Worm (Caenorhabditis elegans) whole organism, L3 larva: ENCODE data around the gene scl-3.
A peak's percentile ranks its signal among the peaks of the same experiment; 100 is the strongest.

ENCODE experiments used
- R02D3.7 ChIP-seq: fragments of 150-350 bp; optimal IDR thresholded peaks from 2 replicates; lab custom pipeline; 2014; ENCODE audit warnings: missing biosample characterization, missing genetic modification characterization
- ama-1 ChIP-seq: fragments of 150-350 bp; optimal IDR thresholded peaks from 2 replicates; lab custom pipeline; 2018
- ceh-16 ChIP-seq: sonication (generic microtip); optimal IDR thresholded peaks from 2 replicates; lab custom pipeline; 2017; ENCODE audit warnings: missing biosample characterization, missing genetic modification characterization
- ceh-28 ChIP-seq: fragments of 150-350 bp; optimal IDR thresholded peaks from 2 replicates; lab custom pipeline; 2014; ENCODE audit warnings: missing biosample characterization, missing genetic modification reagents, missing genetic modification characterization
- ceh-82 ChIP-seq: fragments of 150-350 bp; optimal IDR thresholded peaks from 2 replicates; lab custom pipeline; 2014; ENCODE audit warnings: missing biosample characterization, missing genetic modification characterization
- ceh-9 ChIP-seq: sonication (generic microtip); optimal IDR thresholded peaks from 2 replicates; lab custom pipeline; 2018; ENCODE audit warnings: missing biosample characterization, missing genetic modification characterization
- daf-12 ChIP-seq: fragments of 150-350 bp; optimal IDR thresholded peaks from 2 replicates; lab custom pipeline; 2014; ENCODE audit warnings: missing biosample characterization, missing genetic modification reagents, missing genetic modification characterization
- egl-27 ChIP-seq: sonication (generic microtip); optimal IDR thresholded peaks from 4 replicates; lab custom pipeline; 2017; ENCODE audit warnings: missing biosample characterization, missing genetic modification reagents, missing genetic modification characterization
- egl-5 ChIP-seq: fragments of 150-350 bp; optimal IDR thresholded peaks from 2 replicates; lab custom pipeline; 2017; ENCODE audit warnings: missing biosample characterization, missing genetic modification reagents, missing genetic modification characterization, inconsistent platforms
- elt-1 ChIP-seq: fragments of 150-350 bp; optimal IDR thresholded peaks from 2 replicates; lab custom pipeline; 2014; ENCODE audit warnings: missing biosample characterization, missing genetic modification characterization
- elt-2 ChIP-seq: sonication (generic microtip); optimal IDR thresholded peaks from 2 replicates; lab custom pipeline; 2016; ENCODE audit warnings: missing genetic modification reagents, mild to moderate bottlenecking, missing genetic modification characterization, missing compliant biosample characterization
- eor-1 ChIP-seq, 2 experiments: fragments of 150-350 bp; optimal IDR thresholded peaks; 2 replicates each; lab custom pipeline; 2014 to 2018; ENCODE audit warnings: missing biosample characterization in 2 of 2, missing genetic modification characterization in 2 of 2
- fkh-10 ChIP-seq: sonication (generic microtip); optimal IDR thresholded peaks from 2 replicates; lab custom pipeline; 2017; ENCODE audit warnings: missing biosample characterization, missing genetic modification reagents, missing genetic modification characterization
- fkh-2 ChIP-seq: fragments of 150-350 bp; optimal IDR thresholded peaks from 2 replicates; lab custom pipeline; 2014; ENCODE audit warnings: missing biosample characterization, missing genetic modification reagents, missing genetic modification characterization
- hmg-11 ChIP-seq: sonication (generic microtip); optimal IDR thresholded peaks from 2 replicates; lab custom pipeline; 2016; ENCODE audit warnings: missing genetic modification characterization, missing compliant biosample characterization
- jun-1 ChIP-seq: fragments of 150-350 bp; optimal IDR thresholded peaks from 2 replicates; lab custom pipeline; 2014; ENCODE audit warnings: missing biosample characterization, missing genetic modification reagents, missing genetic modification characterization
- lin-39 ChIP-seq: fragments of 150-350 bp; optimal IDR thresholded peaks from 2 replicates; lab custom pipeline; 2018; ENCODE audit warnings: missing biosample characterization, missing genetic modification reagents, missing genetic modification characterization
- lsy-12 ChIP-seq: sonication (generic microtip); optimal IDR thresholded peaks from 2 replicates; lab custom pipeline; 2016; ENCODE audit warnings: mild to moderate bottlenecking, missing genetic modification characterization, missing compliant biosample characterization
- mdl-1 ChIP-seq: fragments of 150-350 bp; optimal IDR thresholded peaks from 2 replicates; lab custom pipeline; 2014; ENCODE audit warnings: missing biosample characterization, missing genetic modification characterization
- mml-1 ChIP-seq: fragments of 150-350 bp; sonication (generic microtip); optimal IDR thresholded peaks from 3 replicates; lab custom pipeline; 2014; ENCODE audit warnings: missing biosample characterization, missing genetic modification characterization
- nfya-1 ChIP-seq: sonication (generic microtip); optimal IDR thresholded peaks from 2 replicates; lab custom pipeline; 2017; ENCODE audit warnings: missing genetic modification characterization, mild to moderate bottlenecking, missing compliant biosample characterization, antibody characterized with exemption, moderate library complexity; ENCODE audit not compliant: insufficient read depth
- nhr-12 ChIP-seq: fragments of 150-350 bp; optimal IDR thresholded peaks from 2 replicates; lab custom pipeline; 2014; ENCODE audit warnings: missing biosample characterization, missing genetic modification characterization
- nhr-23 ChIP-seq: fragments of 150-350 bp; optimal IDR thresholded peaks from 2 replicates; lab custom pipeline; 2014; ENCODE audit warnings: missing biosample characterization, missing genetic modification reagents, missing genetic modification characterization
- nhr-237 ChIP-seq: fragments of 150-350 bp; optimal IDR thresholded peaks from 2 replicates; lab custom pipeline; 2014; ENCODE audit warnings: missing biosample characterization, missing genetic modification characterization
- nhr-25 ChIP-seq: sonication (generic microtip); optimal IDR thresholded peaks from 2 replicates; lab custom pipeline; 2017; ENCODE audit warnings: missing biosample characterization, missing genetic modification characterization
- nhr-28 ChIP-seq: fragments of 150-350 bp; optimal IDR thresholded peaks from 2 replicates; lab custom pipeline; 2014; ENCODE audit warnings: missing biosample characterization, missing genetic modification characterization
- nhr-43 ChIP-seq: sonication (generic microtip); optimal IDR thresholded peaks from 2 replicates; lab custom pipeline; 2016; ENCODE audit warnings: mild to moderate bottlenecking, missing genetic modification characterization, missing compliant biosample characterization; ENCODE audit not compliant: poor library complexity, severe bottlenecking
- nhr-67 ChIP-seq: fragments of 150-350 bp; optimal IDR thresholded peaks from 2 replicates; lab custom pipeline; 2014; ENCODE audit warnings: missing biosample characterization, missing genetic modification characterization
- nhr-76 ChIP-seq: fragments of 150-350 bp; sonication (generic microtip); optimal IDR thresholded peaks from 5 replicates; lab custom pipeline; 2014; ENCODE audit warnings: missing biosample characterization, missing genetic modification characterization
- nhr-77 ChIP-seq: fragments of 150-350 bp; optimal IDR thresholded peaks from 2 replicates; lab custom pipeline; 2014; ENCODE audit warnings: missing biosample characterization, missing genetic modification characterization
- pha-4 ChIP-seq: fragments of 150-350 bp; optimal IDR thresholded peaks from 2 replicates; lab custom pipeline; 2014; ENCODE audit warnings: missing biosample characterization, missing genetic modification reagents, missing genetic modification characterization
- pqm-1 ChIP-seq: fragments of 150-350 bp; optimal IDR thresholded peaks from 2 replicates; lab custom pipeline; 2017; ENCODE audit warnings: missing biosample characterization, missing genetic modification characterization, inconsistent platforms
- sea-2 ChIP-seq: fragments of 150-350 bp; sonication (generic microtip); optimal IDR thresholded peaks from 4 replicates; lab custom pipeline; 2014; ENCODE audit warnings: missing biosample characterization, missing genetic modification reagents, missing genetic modification characterization
- skn-1 ChIP-seq: fragments of 150-350 bp; optimal IDR thresholded peaks from 2 replicates; lab custom pipeline; 2014; ENCODE audit warnings: missing biosample characterization, missing genetic modification characterization
- snpc-4 ChIP-seq: fragments of 150-350 bp; optimal IDR thresholded peaks from 2 replicates; lab custom pipeline; 2014; ENCODE audit warnings: missing biosample characterization, missing genetic modification characterization
- unc-39 ChIP-seq: sonication (generic microtip); optimal IDR thresholded peaks from 4 replicates; lab custom pipeline; 2017; ENCODE audit warnings: missing biosample characterization, missing genetic modification characterization
- zag-1 ChIP-seq: fragments of 150-350 bp; optimal IDR thresholded peaks from 2 replicates; lab custom pipeline; 2014; ENCODE audit warnings: missing biosample characterization, missing genetic modification characterization
- ztf-11 ChIP-seq: fragments of 150-350 bp; optimal IDR thresholded peaks from 2 replicates; lab custom pipeline; 2014; ENCODE audit warnings: missing biosample characterization, missing genetic modification characterization
- ztf-4 ChIP-seq: fragments of 150-350 bp; optimal IDR thresholded peaks from 2 replicates; lab custom pipeline; 2014; ENCODE audit warnings: missing biosample characterization, missing genetic modification characterization

scl-3 gene

ce11 chrIV:13059284-13059683 lies at the start of gene scl-3:
Gene scl-3 (plus strand): TSS chrIV:13059584.
- TF ChIP-seq ztf-4 (tag; lab: Kevin White, UChicago): no peak
- no peak for TF ChIP-seq elt-1
- TF ChIP-seq nhr-237: no peak
- TF ChIP-seq egl-5 (tag; lab: Kevin White, UChicago): no peak
- TF ChIP-seq nhr-25: no peak
- no peak for TF ChIP-seq eor-1 (tag; optimal IDR thresholded peaks at IDR 0.05; lab: Kevin White, UChicago)
- TF ChIP-seq ztf-11 (tag; lab: Kevin White, UChicago): no peak
- TF ChIP-seq ceh-82: no peak
- TF ChIP-seq daf-12 (tag; lab: Kevin White, UChicago): no peak
- no peak for TF ChIP-seq egl-27 (tag; lab: Kevin White, UChicago)
- TF ChIP-seq ceh-28 (tag; lab: Kevin White, UChicago): no peak
- no peak for TF ChIP-seq mml-1 (tag; lab: Kevin White, UChicago)
- TF ChIP-seq, all 47 proteins: peak for 0

DNA sequence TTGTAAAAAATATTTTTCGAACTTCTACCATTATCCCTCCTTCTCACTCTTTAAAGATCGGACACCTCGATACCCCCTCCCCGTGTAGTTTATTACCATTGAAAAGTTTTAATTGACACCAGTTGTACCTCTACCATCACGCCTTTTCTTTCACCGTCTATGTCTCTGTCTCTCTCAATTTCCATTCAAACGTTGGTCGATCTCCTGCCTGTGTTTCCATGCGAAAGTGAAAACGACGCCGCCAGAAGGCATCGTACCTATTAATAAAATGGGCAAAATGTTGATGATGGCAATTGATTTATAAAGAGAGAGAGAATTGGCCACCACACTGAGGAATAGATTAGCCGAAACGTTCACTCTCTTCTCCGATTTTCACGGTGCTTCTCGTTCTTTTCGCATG lies 46.2 kb upstream of the scl-3 start:
- TF ChIP-seq elt-1: peak; percentile 52
- TF ChIP-seq nhr-25: peak; percentile 59
- TF ChIP-seq skn-1 (tag; lab: Kevin White, UChicago): no peak
- TF ChIP-seq jun-1 (tag; lab: Kevin White, UChicago): no peak
- TF ChIP-seq nhr-77 (tag; lab: Kevin White, UChicago): no peak
- peak; percentile 62 for TF ChIP-seq egl-5 (tag; lab: Kevin White, UChicago)
- TF ChIP-seq pha-4: no peak
- TF ChIP-seq, all 47 proteins: peak for 3

- TF ChIP-seq nhr-12 (tag; lab: Kevin White, UChicago) (no peak), elt-1 (peak; percentile 97), snpc-4 (tag; lab: Kevin White, UChicago) (peak; percentile 24)
Measured at ce11 chrIV:13013711-13014341, 45.6 kb upstream of the scl-3 start.

- TF ChIP-seq egl-5 (tag; lab: Kevin White, UChicago) (peak; percentile 29), lin-39 (tag; lab: Kevin White, UChicago) (peak; percentile 44), elt-2 (no peak), nfya-1 (peak; percentile 38), sea-2 (GFP tag; lab: Kevin White, UChicago) (no peak), R02D3.7 (tag; lab: Kevin White, UChicago) (no peak)
Measured at ce11 chrIV:13015801-13016404, 43.5 kb upstream of the scl-3 start.

DNA sequence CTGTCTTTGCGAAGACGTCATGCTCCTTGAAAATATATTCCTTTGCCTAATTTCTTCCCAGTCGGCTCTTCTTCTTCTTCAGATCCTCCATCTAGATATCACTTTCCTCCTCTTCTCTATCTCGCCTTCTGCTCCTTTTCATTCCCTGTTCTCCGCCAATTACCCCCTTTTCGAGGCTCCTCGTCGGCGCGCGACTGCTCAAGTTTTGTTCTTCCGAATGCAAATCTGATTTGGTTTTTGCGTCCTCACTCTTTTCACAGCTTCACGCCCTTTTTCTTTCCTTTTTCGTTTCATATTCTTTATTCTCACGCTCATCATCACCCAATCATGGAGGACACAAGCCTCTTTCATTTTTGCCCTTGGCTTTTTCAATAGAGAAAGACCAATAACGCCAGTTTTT lies 42.6 kb upstream of the scl-3 start:
- TF ChIP-seq mdl-1 (tag; lab: Kevin White, UChicago) (no peak), hmg-11 (tag; lab: Kevin White, UChicago) (peak; percentile 39), ceh-9 (tag; lab: Kevin White, UChicago) (no peak), fkh-10 (GFP tag; lab: Kevin White, UChicago) (peak; percentile 70), pha-4 (no peak), skn-1 (tag; lab: Kevin White, UChicago) (no peak), egl-27 (tag; lab: Kevin White, UChicago) (no peak), ceh-16 (tag; lab: Kevin White, UChicago) (no peak), lsy-12 (tag; lab: Kevin White, UChicago) (no peak), ceh-82 (no peak), snpc-4 (tag; lab: Kevin White, UChicago) (no peak), nhr-23 (no peak)
- TF ChIP-seq, all 47 proteins: peak for 2

DNA sequence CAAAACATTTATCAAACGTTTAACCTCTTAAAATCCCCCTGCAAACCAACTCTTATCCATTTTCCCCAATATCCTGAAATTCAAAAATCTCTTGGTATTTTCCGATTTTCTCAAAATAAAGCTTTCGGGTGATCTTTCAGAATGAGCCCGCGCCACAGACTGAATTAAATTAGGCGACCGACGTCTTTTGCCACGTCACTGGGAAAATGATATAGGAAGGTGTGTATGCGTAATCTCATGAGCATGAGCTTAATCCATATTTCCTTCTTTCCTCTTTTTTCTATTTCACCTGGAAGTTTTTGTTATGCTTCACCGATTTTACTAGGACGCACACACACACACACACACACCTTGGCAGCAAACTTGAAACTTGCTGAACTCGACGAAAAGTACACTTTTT lies 38.4 kb upstream of the scl-3 start:
- no peak for TF ChIP-seq nhr-25
- no peak for TF ChIP-seq fkh-2
- TF ChIP-seq nhr-23: no peak
- no peak for TF ChIP-seq nhr-76 (tag; lab: Kevin White, UChicago)
- TF ChIP-seq pqm-1 (tag; lab: Kevin White, UChicago): no peak
- no peak for TF ChIP-seq ama-1 (lab: Kevin White, UChicago)
- no peak for TF ChIP-seq zag-1 (tag; lab: Kevin White, UChicago)
- TF ChIP-seq nhr-77 (tag; lab: Kevin White, UChicago): no peak
- TF ChIP-seq egl-27 (tag; lab: Kevin White, UChicago): no peak
- TF ChIP-seq skn-1 (tag; lab: Kevin White, UChicago): no peak
- TF ChIP-seq unc-39 (tag; lab: Kevin White, UChicago): no peak
- TF ChIP-seq nhr-43 (tag; lab: Kevin White, UChicago): no peak
- no peak for TF ChIP-seq jun-1 (tag; lab: Kevin White, UChicago)
- no peak for TF ChIP-seq nhr-67 (tag; lab: Kevin White, UChicago)
- no peak for TF ChIP-seq nhr-28
- no peak for TF ChIP-seq nhr-237
- TF ChIP-seq R02D3.7 (tag; lab: Kevin White, UChicago): no peak
- TF ChIP-seq mml-1 (tag; lab: Kevin White, UChicago): no peak
- TF ChIP-seq, all 47 proteins: peak for 0
